Worm (Caenorhabditis elegans) whole organism, L3 larva: ENCODE measurements around the gene immt-1.

ENCODE experiments used
- R02D3.7 ChIP-seq: fragments of 150-350 bp; optimal IDR thresholded peaks from 2 replicates; lab custom pipeline; 2014; ENCODE audit warnings: missing biosample characterization, missing genetic modification characterization
- ZK546.5 ChIP-seq: sonication (generic microtip); optimal IDR thresholded peaks from 2 replicates; lab custom pipeline; 2017; ENCODE audit warnings: missing biosample characterization, missing genetic modification characterization
- aly-2 ChIP-seq: fragments of 150-350 bp; optimal IDR thresholded peaks from 2 replicates; lab custom pipeline; 2014; ENCODE audit warnings: missing biosample characterization, missing genetic modification characterization
- ceh-9 ChIP-seq: sonication (generic microtip); optimal IDR thresholded peaks from 2 replicates; lab custom pipeline; 2018; ENCODE audit warnings: missing biosample characterization, missing genetic modification characterization
- elt-2 ChIP-seq: sonication (generic microtip); optimal IDR thresholded peaks from 2 replicates; lab custom pipeline; 2016; ENCODE audit warnings: missing genetic modification reagents, mild to moderate bottlenecking, missing genetic modification characterization, missing compliant biosample characterization
- lsy-12 ChIP-seq: sonication (generic microtip); optimal IDR thresholded peaks from 2 replicates; lab custom pipeline; 2016; ENCODE audit warnings: mild to moderate bottlenecking, missing genetic modification characterization, missing compliant biosample characterization
- nfya-1 ChIP-seq: sonication (generic microtip); optimal IDR thresholded peaks from 2 replicates; lab custom pipeline; 2017; ENCODE audit warnings: missing genetic modification characterization, mild to moderate bottlenecking, missing compliant biosample characterization, antibody characterized with exemption, moderate library complexity; ENCODE audit not compliant: insufficient read depth
- nhr-11 ChIP-seq: fragments of 150-350 bp; optimal IDR thresholded peaks from 2 replicates; lab custom pipeline; 2014; ENCODE audit warnings: missing biosample characterization, missing genetic modification characterization
- nhr-12 ChIP-seq: fragments of 150-350 bp; optimal IDR thresholded peaks from 2 replicates; lab custom pipeline; 2014; ENCODE audit warnings: missing biosample characterization, missing genetic modification characterization
- nhr-237 ChIP-seq: fragments of 150-350 bp; optimal IDR thresholded peaks from 2 replicates; lab custom pipeline; 2014; ENCODE audit warnings: missing biosample characterization, missing genetic modification characterization
- nhr-28 ChIP-seq: fragments of 150-350 bp; optimal IDR thresholded peaks from 2 replicates; lab custom pipeline; 2014; ENCODE audit warnings: missing biosample characterization, missing genetic modification characterization
- pqm-1 ChIP-seq: fragments of 150-350 bp; optimal IDR thresholded peaks from 2 replicates; lab custom pipeline; 2017; ENCODE audit warnings: missing biosample characterization, missing genetic modification characterization, inconsistent platforms
- zag-1 ChIP-seq: fragments of 150-350 bp; optimal IDR thresholded peaks from 2 replicates; lab custom pipeline; 2014; ENCODE audit warnings: missing biosample characterization, missing genetic modification characterization

DNA sequence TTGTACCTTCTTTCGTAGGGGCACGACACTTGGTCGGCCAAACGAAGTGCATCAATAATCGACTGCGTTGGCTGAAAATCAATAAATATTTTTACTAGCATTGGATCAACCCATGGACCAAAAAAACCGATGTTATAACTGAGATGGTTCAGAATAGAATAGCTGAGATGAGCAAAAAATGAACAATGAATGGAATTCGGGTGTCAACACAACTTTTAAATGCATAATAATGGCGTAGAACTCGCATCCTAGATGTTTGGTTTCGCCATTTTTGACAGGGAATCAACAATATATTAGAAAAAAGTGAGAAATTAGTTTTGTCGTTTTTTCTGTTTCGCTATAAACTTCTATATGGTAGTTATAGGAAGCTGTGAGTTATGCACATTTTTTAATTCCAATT lies 22.7 kb downstream of the immt-1 start, which contains the start of gene F54G2.1:
- no peak for TF ChIP-seq elt-2 (tag; lab: Kevin White, UChicago)
- TF ChIP-seq nhr-11 (tag; lab: Kevin White, UChicago) = no peak
- TF ChIP-seq ZK546.5 (tag; lab: Kevin White, UChicago) = no peak
- no peak for TF ChIP-seq zag-1
- TF ChIP-seq nhr-237 (tag; lab: Kevin White, UChicago) = no peak
- TF ChIP-seq aly-2 (tag; lab: Kevin White, UChicago) = no peak
- no peak for TF ChIP-seq nhr-12
- no peak for TF ChIP-seq pqm-1 (tag; lab: Kevin White, UChicago)
- TF ChIP-seq lsy-12 = no peak
- no peak for TF ChIP-seq nhr-28
- TF ChIP-seq nfya-1 (tag; lab: Kevin White, UChicago) = no peak
- TF ChIP-seq ceh-9 = no peak
- no peak for TF ChIP-seq R02D3.7
